Worm (Caenorhabditis elegans) whole organism, young adult: ENCODE measurements around the gene cyp-25A4.

Experiments used
- B0035.1 ChIP-seq: sonication (generic microtip); optimal IDR thresholded peaks from 2 replicates; lab custom pipeline; 2016; ENCODE audit warnings: missing genetic modification characterization, mild to moderate bottlenecking, missing compliant biosample characterization, missing genotype, missing genetic modification reagents
- F52B5.7 ChIP-seq: sonication (generic microtip); optimal IDR thresholded peaks from 2 replicates; lab custom pipeline; 2016; ENCODE audit warnings: mild to moderate bottlenecking, missing genetic modification characterization, missing compliant biosample characterization
- K11D2.4 ChIP-seq: fragments of 200-800 bp; sonication (Bioruptor generic); IDR thresholded peaks from 2 replicates; pipeline ENCODE4 v1.3.6; 2022; ENCODE audit warnings: missing genetic modification reagents, missing genetic modification characterization, missing compliant biosample characterization
- akir-1 ChIP-seq: fragments of 200-800 bp; sonication (Bioruptor generic); optimal IDR thresholded peaks from 2 replicates; lab custom pipeline; 2018; ENCODE audit warnings: mild to moderate bottlenecking, missing genetic modification characterization, moderate library complexity, missing compliant biosample characterization
- ceh-58 ChIP-seq: fragments of 200-800 bp; sonication (Bioruptor generic); IDR thresholded peaks from 2 replicates; pipeline ENCODE4 v1.3.6; 2022; ENCODE audit warnings: missing genetic modification characterization, missing compliant biosample characterization
- mxl-1 ChIP-seq: sonication (generic microtip); optimal IDR thresholded peaks from 2 replicates; lab custom pipeline; 2016; ENCODE audit warnings: missing genetic modification characterization, missing compliant biosample characterization
- nhr-80 ChIP-seq: sonication (generic microtip); optimal IDR thresholded peaks from 2 replicates; lab custom pipeline; 2016; ENCODE audit warnings: missing genetic modification characterization, missing compliant biosample characterization

DNA sequence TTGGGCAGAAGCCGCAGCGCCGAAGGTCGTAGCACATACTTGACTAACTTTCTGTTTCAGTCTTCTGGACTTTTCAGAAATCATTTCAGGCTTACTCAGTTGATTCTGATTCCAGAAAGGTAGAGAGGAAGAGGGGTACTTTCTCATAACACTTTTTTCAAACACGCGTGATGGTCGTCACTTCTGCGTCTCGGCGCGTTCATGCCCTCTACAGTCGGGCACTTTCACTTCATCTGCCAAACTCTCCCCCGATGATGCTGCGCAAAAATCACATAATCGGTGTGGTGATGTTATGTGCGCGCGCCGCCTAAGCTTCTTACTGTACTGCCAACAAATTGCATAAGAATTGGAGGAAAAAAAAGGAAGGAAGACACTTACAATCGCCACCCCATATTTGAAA lies 44.3 kb downstream of the cyp-25A4 start:
- TF ChIP-seq ceh-58 (no peak), mxl-1 (tag; lab: Kevin White, UChicago) (no peak), nhr-80 (tag; lab: Kevin White, UChicago) (no peak), F52B5.7 (tag; lab: Kevin White, UChicago) (no peak), K11D2.4 (GFP tag; lab: Robert Waterston, UW) (no peak), B0035.1 (no peak), akir-1 (no peak)
